Fruit fly (Drosophila melanogaster): Measurements from ENCODE around the gene CG7326.
A peak's percentile ranks its signal among the peaks of the same experiment; 100 is the strongest.

The CG7326 gene

DNA sequence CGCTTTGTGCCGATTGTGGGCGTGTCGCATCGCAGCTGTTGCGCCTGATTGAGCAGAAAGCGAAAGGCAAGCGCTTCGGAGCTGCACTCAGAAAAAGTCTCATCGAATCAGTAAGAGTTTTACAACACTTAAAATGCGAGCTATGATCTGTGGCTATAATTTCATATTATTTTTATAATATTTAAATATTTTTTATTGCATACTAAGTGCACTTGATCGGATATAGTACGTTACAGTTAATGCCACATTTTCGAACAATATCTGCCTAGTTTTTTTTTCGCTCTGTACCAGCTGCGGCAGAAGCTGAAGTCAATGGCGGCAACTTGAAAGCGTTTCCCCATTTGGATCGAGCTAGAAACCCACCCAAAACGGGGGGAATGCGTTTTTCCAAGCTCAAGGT lies 39.2 kb upstream of the CG7326 start:
- TF ChIP-seq CG7368 (GFP tag; optimal IDR thresholded peaks at IDR 0.05): no peak
- TF ChIP-seq CG1621 (tag; optimal IDR thresholded peaks at IDR 0.05): no peak
- TF ChIP-seq CG32006 (GFP tag; optimal IDR thresholded peaks at IDR 0.05): peak; percentile 21
- TF ChIP-seq CG6163 (GFP tag; IDR thresholded peaks at IDR 0.05): 0 out of 3 replicates have a peak, but pooled peaks have one; percentile 23
- no peak for TF ChIP-seq CG6808 (GFP tag; optimal IDR thresholded peaks at IDR 0.05)
- no peak for TF ChIP-seq spab (GFP tag; optimal IDR thresholded peaks at IDR 0.05)
- TF ChIP-seq eg (GFP tag; IDR thresholded peaks at IDR 0.05): 0 out of 3 replicates have a peak, but pooled peaks have one; percentile 10
- no peak for TF ChIP-seq salr (GFP tag; optimal IDR thresholded peaks at IDR 0.05)
- no peak for TF ChIP-seq Met (GFP tag; optimal IDR thresholded peaks at IDR 0.05)
- peak; percentile 53 for TF ChIP-seq Eip78C (GFP tag)
- TF ChIP-seq CG11762 (GFP tag; optimal IDR thresholded peaks at IDR 0.05; ENCODE audit: insufficient read depth): no peak
- 0 out of 2 replicates have a peak, but pooled peaks have one; percentile 29 for TF ChIP-seq CG15336 (GFP tag; IDR thresholded peaks at IDR 0.05)
- no peak for TF ChIP-seq CG10631 (GFP tag; optimal IDR thresholded peaks at IDR 0.05)
- TF ChIP-seq vri (GFP tag; optimal IDR thresholded peaks at IDR 0.05): no peak
- TF ChIP-seq fd85E (GFP tag; optimal IDR thresholded peaks at IDR 0.05): no peak

DNA sequence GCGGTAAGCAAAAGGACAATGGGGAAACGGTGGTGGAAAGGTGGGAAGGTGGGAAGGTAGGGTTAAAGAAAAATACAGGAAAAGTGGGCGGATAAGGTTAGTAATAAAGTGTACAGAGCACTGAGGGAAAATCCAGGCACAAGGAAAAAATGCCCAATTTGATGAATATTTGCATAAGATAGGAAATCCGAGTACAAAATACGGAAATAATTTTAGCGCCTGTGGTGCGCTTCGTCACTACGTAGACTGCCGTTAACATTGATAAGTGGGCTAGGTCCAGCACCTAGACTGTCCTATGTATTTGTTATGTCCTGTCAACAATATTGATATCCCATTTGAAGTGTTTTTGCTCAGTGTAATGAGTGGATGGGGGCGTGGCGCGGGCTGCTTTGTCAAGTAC lies 37.4 kb upstream of the CG7326 start:
- TF ChIP-seq fkh (GFP tag; optimal IDR thresholded peaks at IDR 0.05) (no peak), fd85E (GFP tag; optimal IDR thresholded peaks at IDR 0.05) (no peak), Hr38 (GFP tag; optimal IDR thresholded peaks at IDR 0.05) (no peak), CG6854 (GFP tag; optimal IDR thresholded peaks at IDR 0.05) (no peak), pdm3 (GFP tag; optimal IDR thresholded peaks at IDR 0.05) (no peak), CG11902 (GFP tag; optimal IDR thresholded peaks at IDR 0.05) (no peak), lz (GFP tag; optimal IDR thresholded peaks at IDR 0.05) (no peak), CG1621 (tag; optimal IDR thresholded peaks at IDR 0.05) (no peak), dac (GFP tag; optimal IDR thresholded peaks at IDR 0.05) (no peak), OdsH (GFP tag; optimal IDR thresholded peaks at IDR 0.05) (no peak), CG8319 (GFP tag; optimal IDR thresholded peaks at IDR 0.05) (no peak), Ets96B (tag; optimal IDR thresholded peaks at IDR 0.05) (no peak), Smox (GFP tag; optimal IDR thresholded peaks at IDR 0.05) (no peak), Ets21C (GFP tag; optimal IDR thresholded peaks at IDR 0.05) (no peak), Gug (GFP tag; IDR thresholded peaks at IDR 0.05) (no peak), vri (GFP tag; optimal IDR thresholded peaks at IDR 0.05) (no peak), CG6276 (GFP tag; optimal IDR thresholded peaks at IDR 0.05) (no peak)

DNA sequence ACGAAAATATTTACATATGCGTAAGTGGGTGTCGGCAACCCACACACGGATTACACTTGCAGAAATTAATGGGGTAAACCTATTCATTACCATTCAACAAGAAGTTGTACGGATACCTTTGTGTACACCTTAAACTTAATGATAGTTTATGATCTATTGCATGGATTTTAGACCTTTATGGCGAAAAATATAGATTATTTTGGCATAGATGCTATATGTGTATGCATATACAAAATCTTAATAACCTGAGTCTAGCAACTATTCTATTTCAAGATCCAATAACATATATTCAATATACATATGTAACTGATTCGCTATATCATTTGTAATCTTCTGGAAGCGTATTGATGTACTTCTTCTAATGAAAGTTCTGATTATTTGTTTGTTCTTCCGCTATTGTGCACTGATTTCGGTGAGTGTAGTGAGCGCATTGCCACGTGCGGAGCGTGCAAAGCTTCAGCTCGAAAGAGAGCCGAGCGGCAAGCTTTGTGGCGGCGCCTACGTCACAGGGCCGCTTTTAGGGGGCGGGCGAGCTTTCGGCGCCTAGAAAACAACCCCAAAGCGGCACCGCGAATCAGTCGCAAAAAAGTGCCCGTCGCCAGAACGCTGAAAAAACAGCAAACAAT lies 36.4 kb upstream of the CG7326 start, which contains the start of gene CG7378:
TSS of gene CG7378 (plus strand) at position 576 of the 626 bp plus-strand sequence.
- no peak for TF ChIP-seq acj6 (GFP tag; optimal IDR thresholded peaks at IDR 0.05)
- TF ChIP-seq ss (GFP tag; optimal IDR thresholded peaks at IDR 0.05): no peak
- peak; percentile 35 for TF ChIP-seq Hr4 (GFP tag; optimal IDR thresholded peaks at IDR 0.05)
- TF ChIP-seq CG11902 (GFP tag; optimal IDR thresholded peaks at IDR 0.05): no peak
- TF ChIP-seq esn (GFP tag; optimal IDR thresholded peaks at IDR 0.05): no peak
- no peak for TF ChIP-seq CG3032 (tag; optimal IDR thresholded peaks at IDR 0.05)
- TF ChIP-seq Eip93F (GFP tag; optimal IDR thresholded peaks at IDR 0.05): no peak
- TF ChIP-seq topi (GFP tag; optimal IDR thresholded peaks at IDR 0.05): no peak
- TF ChIP-seq Eip78C (GFP tag): peak; percentile 89
- no peak for TF ChIP-seq CG6276 (GFP tag; optimal IDR thresholded peaks at IDR 0.05)
- TF ChIP-seq CG32006 (GFP tag; optimal IDR thresholded peaks at IDR 0.05): peak; percentile 41
- TF ChIP-seq eg (GFP tag; IDR thresholded peaks at IDR 0.05): peak; percentile 5; the same call in 1 of the 3 replicates
- TF ChIP-seq fkh (GFP tag; optimal IDR thresholded peaks at IDR 0.05): peak; percentile 63

DNA sequence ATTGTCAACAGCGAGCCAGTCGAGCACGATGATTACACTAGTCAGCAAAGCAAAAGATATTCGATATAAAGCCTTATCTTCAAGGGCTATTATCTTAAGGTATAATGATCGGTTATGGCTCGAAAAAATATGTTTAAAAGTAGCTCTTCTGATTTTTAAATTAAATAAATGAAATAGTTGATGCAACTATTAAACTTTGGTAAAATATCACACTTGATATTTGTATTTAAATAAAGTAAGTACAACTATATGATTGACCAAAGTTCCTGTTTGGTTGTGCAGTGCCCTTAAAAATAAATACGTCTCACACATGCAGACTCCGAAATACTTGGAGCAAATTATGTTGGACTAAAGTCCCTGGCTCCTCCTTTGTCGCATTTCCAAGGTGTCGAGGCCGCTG lies 34.3 kb upstream of the CG7326 start:
- TF ChIP-seq CG6276 (GFP tag; optimal IDR thresholded peaks at IDR 0.05): peak; percentile 15
- peak; percentile 28 for TF ChIP-seq CG3032 (tag; optimal IDR thresholded peaks at IDR 0.05)
- TF ChIP-seq Eip78C (GFP tag): peak; percentile 77
- peak; percentile 41 for TF ChIP-seq dsx (GFP tag; optimal IDR thresholded peaks at IDR 0.05; ENCODE audit: poor library complexity, severe bottlenecking)
- peak; percentile 5 for TF ChIP-seq esn (GFP tag; optimal IDR thresholded peaks at IDR 0.05)
- no peak for TF ChIP-seq Sox15 (GFP tag; optimal IDR thresholded peaks at IDR 0.05)
- TF ChIP-seq ss (GFP tag; optimal IDR thresholded peaks at IDR 0.05): peak in 1 of 2 experiments; percentile 2
- peak; percentile 23 for TF ChIP-seq pdm3 (GFP tag; optimal IDR thresholded peaks at IDR 0.05)
- TF ChIP-seq acj6 (GFP tag; optimal IDR thresholded peaks at IDR 0.05): no peak
- TF ChIP-seq CG34406 (GFP tag; optimal IDR thresholded peaks at IDR 0.05): no peak
- TF ChIP-seq CG6808 (GFP tag; optimal IDR thresholded peaks at IDR 0.05): peak; percentile 7
- TF ChIP-seq Ets96B (tag; optimal IDR thresholded peaks at IDR 0.05): peak; percentile 31
- TF ChIP-seq CG32006 (GFP tag; optimal IDR thresholded peaks at IDR 0.05): peak; percentile 1
- TF ChIP-seq OdsH (GFP tag; optimal IDR thresholded peaks at IDR 0.05): peak; percentile 10
- TF ChIP-seq CG15336 (GFP tag; IDR thresholded peaks at IDR 0.05): peak; percentile 42; the same call in 1 of the 2 replicates
